Worm (Caenorhabditis elegans): ENCODE results near the gene gei-1.

gei-1 gene

DNA sequence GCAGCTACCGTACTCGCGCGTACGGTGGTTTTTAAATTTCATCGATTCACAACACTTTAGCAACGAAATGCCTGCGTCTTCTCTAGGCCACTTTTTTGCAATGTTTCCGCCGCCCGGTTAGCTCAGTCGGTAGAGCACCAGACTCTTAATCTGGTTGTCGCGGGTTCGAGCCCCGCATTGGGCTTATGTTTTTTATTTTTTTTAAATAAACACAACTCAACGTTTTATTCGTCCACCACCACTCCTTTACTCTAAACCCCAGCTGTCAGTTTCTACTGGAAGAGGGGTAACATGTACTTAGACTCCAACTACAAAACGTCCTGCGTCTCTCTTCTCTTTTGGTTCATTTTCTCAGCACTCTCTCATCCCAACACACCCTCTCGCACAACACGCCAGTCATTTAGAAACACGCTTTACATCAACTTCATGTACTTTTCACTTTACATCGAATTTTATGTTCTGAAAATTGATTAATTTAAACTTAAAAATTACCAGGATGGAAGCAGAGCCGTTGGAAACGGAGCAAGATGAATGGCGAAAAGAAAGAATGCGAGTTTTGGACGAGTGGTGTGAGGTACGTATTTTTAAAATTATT, 44.9 kb downstream of the gei-1 start, which contains the start of the genes elmd-1 and hecw-1 (continued):
- no peak for TF ChIP-seq madf-9 (GFP tag; conservative IDR thresholded peaks at IDR 0.05)
- TF ChIP-seq T26A8.4 (GFP tag; IDR thresholded peaks at IDR 0.05) = peak; percentile 68
- 0 out of 2 replicates have a peak, but pooled peaks have one; percentile 50 for TF ChIP-seq Y105C5A.15 (GFP tag; IDR thresholded peaks at IDR 0.05)
- peak; percentile 42 for TF ChIP-seq F49E8.2 (tag; optimal IDR thresholded peaks at IDR 0.05; ENCODE audit: borderline replicate concordance)
- TF ChIP-seq lin-38 (GFP tag; IDR thresholded peaks at IDR 0.05) = peak; percentile 74
- peak; percentile 82 for TF ChIP-seq ceh-44 (GFP tag; IDR thresholded peaks at IDR 0.05)
- peak in 1 of 2 experiments; percentile 59 for TF ChIP-seq lsy-2 (tag; optimal IDR thresholded peaks at IDR 0.05)
- TF ChIP-seq Y5F2A.4 (GFP tag; optimal IDR thresholded peaks at IDR 0.05) = no peak
- TF ChIP-seq ctbp-1 (GFP tag; IDR thresholded peaks at IDR 0.05) = peak; percentile 53; the same call in 1 of the 2 replicates
- TF ChIP-seq D1046.2 (GFP tag; IDR thresholded peaks at IDR 0.05) = peak; percentile 61; the same call in 1 of the 2 replicates
- peak; percentile 5 for TF ChIP-seq unc-130 (GFP tag; optimal IDR thresholded peaks at IDR 0.05)
- no peak for TF ChIP-seq zfp-2 (tag; optimal IDR thresholded peaks at IDR 0.05)
- TF ChIP-seq spr-1 (tag; optimal IDR thresholded peaks at IDR 0.05) = no peak
- peak; percentile 55 for TF ChIP-seq duxl-1 (tag; optimal IDR thresholded peaks at IDR 0.05; ENCODE audit: poor library complexity)
- peak; percentile 26; the same call in 1 of the 2 replicates for TF ChIP-seq Y48G9A.11 (GFP tag; IDR thresholded peaks at IDR 0.05)
- no peak for TF ChIP-seq ztf-11 (tag; optimal IDR thresholded peaks at IDR 0.05)
- TF ChIP-seq hif-1 (tag; optimal IDR thresholded peaks at IDR 0.05) = no peak
- peak; percentile 73 for TF ChIP-seq hmg-1.1 (GFP tag; IDR thresholded peaks at IDR 0.05)
- TF ChIP-seq spr-3 (GFP tag; optimal IDR thresholded peaks at IDR 0.05) = no peak
- peak; percentile 85 for TF ChIP-seq dmd-8 (GFP tag; IDR thresholded peaks at IDR 0.05)
- TF ChIP-seq snpc-1.2 (GFP tag; IDR thresholded peaks at IDR 0.05) = 0 out of 2 replicates have a peak, but pooled peaks have one; percentile 56
- TF ChIP-seq mep-1 (tag; optimal IDR thresholded peaks at IDR 0.05) = peak; percentile 58
- peak; percentile 31 for TF ChIP-seq rbr-2 (tag; optimal IDR thresholded peaks at IDR 0.05)
- TF ChIP-seq nhr-6 (tag; optimal IDR thresholded peaks at IDR 0.05) = peak; percentile 26
- peak; percentile 60; the same call in 1 of the 2 replicates for TF ChIP-seq pha-4 (GFP tag; IDR thresholded peaks at IDR 0.05)
- peak; percentile 51 for TF ChIP-seq pha-4 (tag; optimal IDR thresholded peaks at IDR 0.05)
- TF ChIP-seq lim-7 (GFP tag; IDR thresholded peaks at IDR 0.05) = peak; percentile 73
- no peak for TF ChIP-seq jun-1 (tag; optimal IDR thresholded peaks at IDR 0.05)
- no peak for TF ChIP-seq ceh-32 (tag; optimal IDR thresholded peaks at IDR 0.05; ENCODE audit: poor library complexity)
- no peak for TF ChIP-seq F37D6.2 (tag; optimal IDR thresholded peaks at IDR 0.05)
- TF ChIP-seq lin-15B (tag; optimal IDR thresholded peaks at IDR 0.05) = no peak
- peak; percentile 63; the same call in 1 of the 2 replicates for TF ChIP-seq php-3 (GFP tag; IDR thresholded peaks at IDR 0.05)
- peak; percentile 21 for TF ChIP-seq aha-1 (tag)
- no peak for TF ChIP-seq ceh-62 (tag; optimal IDR thresholded peaks at IDR 0.05)
- 0 out of 2 replicates have a peak, but pooled peaks have one; percentile 59 for TF ChIP-seq F26F4.8 (GFP tag; conservative IDR thresholded peaks at IDR 0.05)
- TF ChIP-seq ceh-28 (tag; optimal IDR thresholded peaks at IDR 0.05) = no peak
- TF ChIP-seq nhr-76 (tag; optimal IDR thresholded peaks at IDR 0.05) = no peak
- TF ChIP-seq nhr-111 (GFP tag; optimal IDR thresholded peaks at IDR 0.05) = no peak
- no peak for TF ChIP-seq nhr-77 (tag; optimal IDR thresholded peaks at IDR 0.05)
- no peak for TF ChIP-seq F10B5.3 (tag; optimal IDR thresholded peaks at IDR 0.05)
- peak; percentile 73 for TF ChIP-seq hlh-30 (tag; optimal IDR thresholded peaks at IDR 0.05; ENCODE audit: insufficient read depth)
- peak; percentile 31 for TF ChIP-seq gei-8 (GFP tag; optimal IDR thresholded peaks at IDR 0.05)
- TF ChIP-seq mxl-3 (GFP tag; optimal IDR thresholded peaks at IDR 0.05) = peak; percentile 60
- TF ChIP-seq T20F7.1 (GFP tag; optimal IDR thresholded peaks at IDR 0.05) = no peak
- TF ChIP-seq lir-3 (tag; optimal IDR thresholded peaks at IDR 0.05) = no peak
- no peak for TF ChIP-seq ZK546.5 (tag; optimal IDR thresholded peaks at IDR 0.05)
- peak; percentile 62 for TF ChIP-seq hlh-11 (tag; optimal IDR thresholded peaks at IDR 0.05)
- no peak for TF ChIP-seq lin-39 (tag; optimal IDR thresholded peaks at IDR 0.05)
- no peak for TF ChIP-seq fkh-10 (GFP tag; optimal IDR thresholded peaks at IDR 0.05)
- peak; percentile 63 for TF ChIP-seq lin-13 (GFP tag; optimal IDR thresholded peaks at IDR 0.05)

Data from whole organism, L4 larva.